Worm (Caenorhabditis elegans) whole organism, L2 larva: ENCODE measurements around the gene mrpl-42.
A peak's percentile ranks its signal among the peaks of the same experiment; 100 is the strongest.

Experiments used
- F13H6.1 ChIP-seq: sonication (generic microtip); optimal IDR thresholded peaks from 2 replicates; lab custom pipeline; 2016; ENCODE audit warnings: missing genetic modification characterization, missing compliant biosample characterization
- crh-2 ChIP-seq: sonication (generic microtip); optimal IDR thresholded peaks from 2 replicates; lab custom pipeline; 2017; ENCODE audit warnings: missing biosample characterization, missing genetic modification characterization
- mdl-1 ChIP-seq, 2 experiments: fragments of 150-350 bp in 1 of 2; sonication (generic microtip) in 1 of 2; optimal IDR thresholded peaks; 2 replicates each; lab custom pipeline; 2017; ENCODE audit warnings: missing biosample characterization in 2 of 2, missing genetic modification characterization in 2 of 2
- nhr-11 ChIP-seq: fragments of 150-350 bp; optimal IDR thresholded peaks from 2 replicates; lab custom pipeline; 2014; ENCODE audit warnings: missing biosample characterization, missing genetic modification characterization
- nhr-23 ChIP-seq: fragments of 150-350 bp; optimal IDR thresholded peaks from 2 replicates; lab custom pipeline; 2014; ENCODE audit warnings: missing biosample characterization, missing genetic modification reagents, missing genetic modification characterization
- nhr-237 ChIP-seq: fragments of 150-350 bp; optimal IDR thresholded peaks from 2 replicates; lab custom pipeline; 2014; ENCODE audit warnings: missing biosample characterization, missing genetic modification characterization
- sma-9 ChIP-seq, 2 experiments: fragments of 150-350 bp in 1 of 2; sonication (generic microtip) in 1 of 2; optimal IDR thresholded peaks; 2 replicates each; lab custom pipeline; 2014 to 2016; ENCODE audit warnings: missing genetic modification characterization in 2 of 2, mild to moderate bottlenecking in 1 of 2, missing biosample characterization in 1 of 2, missing compliant biosample characterization in 1 of 2, missing genetic modification reagents in 1 of 2, moderate library complexity in 1 of 2
- snpc-4 ChIP-seq: fragments of 150-350 bp; optimal IDR thresholded peaks from 2 replicates; lab custom pipeline; 2014; ENCODE audit warnings: missing biosample characterization, missing genetic modification characterization
- unc-55 ChIP-seq: fragments of 150-350 bp; sonication (generic microtip); optimal IDR thresholded peaks from 3 replicates; lab custom pipeline; 2014; ENCODE audit warnings: missing biosample characterization, missing genetic modification reagents, missing genetic modification characterization
- ztf-11 ChIP-seq: sonication (generic microtip); optimal IDR thresholded peaks from 2 replicates; lab custom pipeline; 2017; ENCODE audit warnings: missing biosample characterization, missing genetic modification characterization

DNA sequence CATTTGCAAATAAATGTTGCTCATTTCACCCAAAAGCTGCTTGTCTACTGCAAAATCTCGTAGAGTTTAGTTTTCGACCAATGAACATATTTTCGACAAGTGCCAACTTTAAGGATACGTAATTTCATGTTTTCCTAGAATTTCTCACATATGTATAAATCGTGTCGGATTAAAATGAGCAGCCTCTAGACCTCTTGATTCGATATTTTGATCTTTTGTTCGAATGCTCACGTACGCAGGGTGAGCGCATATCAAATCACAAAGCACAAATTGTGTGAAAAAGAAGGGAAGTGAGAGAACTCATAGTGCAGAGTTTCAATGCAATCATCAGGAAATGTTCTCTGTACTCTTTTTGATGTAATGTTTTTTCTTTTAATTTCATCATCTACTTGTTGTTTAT, 30.7 kb downstream of the mrpl-42 start:
- no peak for TF ChIP-seq mdl-1 (tag; optimal IDR thresholded peaks at IDR 0.05; lab: Kevin White, UChicago)
- no peak for TF ChIP-seq unc-55
- TF ChIP-seq sma-9 (GFP tag; optimal IDR thresholded peaks at IDR 0.05; lab: Kevin White, UChicago), result peak; percentile 61
- TF ChIP-seq sma-9 (tag; optimal IDR thresholded peaks at IDR 0.05; lab: Kevin White, UChicago), result no peak
- TF ChIP-seq crh-2 (tag; lab: Kevin White, UChicago), result peak; percentile 54
- TF ChIP-seq F13H6.1 (tag; lab: Kevin White, UChicago), result peak; percentile 31
- TF ChIP-seq nhr-237 (tag; lab: Kevin White, UChicago), result no peak
- no peak for TF ChIP-seq ztf-11 (tag; lab: Kevin White, UChicago)
- TF ChIP-seq snpc-4 (tag; lab: Kevin White, UChicago), result no peak
- TF ChIP-seq nhr-11 (tag; lab: Kevin White, UChicago), result no peak
- TF ChIP-seq nhr-23, result no peak
